Worm (Caenorhabditis elegans) whole organism, L4 larva: Measurements from ENCODE around the gene srt-27.

Source experiments
- ZK337.2 ChIP-seq: fragments of 200-800 bp; sonication (Bioruptor generic); IDR thresholded peaks from 2 replicates; pipeline ENCODE4 v1.3.6; 2022; ENCODE audit warnings: missing genetic modification reagents, missing genetic modification characterization, missing compliant biosample characterization
- cey-2 ChIP-seq: sonication (generic microtip); optimal IDR thresholded peaks from 3 replicates; lab custom pipeline; 2017; ENCODE audit warnings: missing genetic modification characterization, mild to moderate bottlenecking, missing compliant biosample characterization, antibody characterized with exemption, borderline replicate concordance; ENCODE audit not compliant: insufficient read depth
- lim-7 ChIP-seq: fragments of 200-800 bp; sonication (Bioruptor generic); IDR thresholded peaks from 2 replicates; pipeline ENCODE4 v1.3.6; 2022; ENCODE audit warnings: missing genetic modification characterization, missing compliant biosample characterization
- lin-13 ChIP-seq: fragments of 150-350 bp; optimal IDR thresholded peaks from 2 replicates; lab custom pipeline; 2014; ENCODE audit warnings: missing biosample characterization, missing genetic modification reagents, missing genetic modification characterization
- lin-15B ChIP-seq: fragments of 150-350 bp; sonication (generic microtip); optimal IDR thresholded peaks from 3 replicates; lab custom pipeline; 2014; ENCODE audit warnings: missing biosample characterization, missing genetic modification characterization
- unc-39 ChIP-seq: sonication (generic microtip); optimal IDR thresholded peaks from 2 replicates; lab custom pipeline; 2017; ENCODE audit warnings: missing biosample characterization, missing genetic modification characterization

DNA sequence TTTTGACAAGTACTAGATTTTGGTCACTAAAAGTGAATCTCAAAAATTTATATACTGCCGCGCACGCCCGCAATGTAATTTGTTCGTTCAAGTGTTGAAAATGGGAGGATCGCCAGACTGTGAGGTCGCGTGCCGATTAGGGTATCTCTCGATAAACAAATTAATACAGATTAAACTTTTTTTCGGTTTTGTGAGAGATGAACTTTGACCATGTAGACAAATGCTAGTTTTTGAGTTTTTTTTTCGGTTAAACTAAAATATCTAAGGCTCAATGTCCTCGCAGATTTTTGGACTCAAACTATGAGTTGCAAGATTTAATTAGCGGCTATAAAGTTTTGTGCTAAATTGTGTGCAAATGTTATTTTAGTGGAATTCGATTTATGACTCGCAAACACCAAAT is 49.1 kb upstream of the srt-27 start, which contains the start of gene dhs-15:
- no peak for TF ChIP-seq lin-15B (tag; lab: Kevin White, UChicago)
- no peak for TF ChIP-seq cey-2 (tag; lab: Kevin White, UChicago)
- no peak for TF ChIP-seq unc-39 (tag; lab: Kevin White, UChicago)
- TF ChIP-seq lin-13 = no peak
- TF ChIP-seq lim-7 (GFP tag; lab: Robert Waterston, UW) = no peak
- no peak for TF ChIP-seq ZK337.2 (GFP tag; lab: Robert Waterston, UW)
